Fruit fly (Drosophila melanogaster) whole organism: Measurements from ENCODE around the gene CG3184.

Experiments used
- CG8478 ChIP-seq: fragments of >200 bp; optimal IDR thresholded peaks from 2 replicates; lab custom pipeline; 2018; ENCODE audit warnings: inconsistent platforms
- Dll ChIP-seq: fragments of >200 bp; optimal IDR thresholded peaks from 2 replicates; lab custom pipeline; 2017
- EcR ChIP-seq, 2 experiments: fragments of >200 bp; optimal IDR thresholded peaks; 2 replicates each; lab custom pipeline; 2017; ENCODE audit warnings: missing biosample characterization in 2 of 2, missing genetic modification characterization in 2 of 2, missing genetic modification reagents in 2 of 2
- pan ChIP-seq: fragments of >200 bp; optimal IDR thresholded peaks from 2 replicates; lab custom pipeline; 2017
- psq ChIP-seq: fragments of >200 bp; optimal IDR thresholded peaks from 2 replicates; lab custom pipeline; 2017
- usp ChIP-seq: fragments of >200 bp; optimal IDR thresholded peaks from 2 replicates; lab custom pipeline; 2017; ENCODE audit warnings: missing biosample characterization, missing genetic modification characterization, mixed read lengths

- no peak for TF ChIP-seq usp (GFP tag; lab: Kevin White, UChicago)
- TF ChIP-seq CG8478 (lab: Kevin White, UChicago): no peak
- no peak for TF ChIP-seq Dll
- no peak for TF ChIP-seq EcR (GFP tag; optimal IDR thresholded peaks at IDR 0.05; lab: Kevin White, UChicago)
- TF ChIP-seq psq: no peak
- TF ChIP-seq pan (lab: Kevin White, UChicago): no peak
Observed at dm6 chrX:6726758-6727490, 38.4 kb upstream of the CG3184 start.
